Worm (Caenorhabditis elegans) whole organism, L3 larva: ENCODE measurements around the gene C34F11.1.

Experiments used
- ZK546.5 ChIP-seq: sonication (generic microtip); optimal IDR thresholded peaks from 2 replicates; lab custom pipeline; 2017; ENCODE audit warnings: missing biosample characterization, missing genetic modification characterization
- aly-2 ChIP-seq: fragments of 150-350 bp; optimal IDR thresholded peaks from 2 replicates; lab custom pipeline; 2014; ENCODE audit warnings: missing biosample characterization, missing genetic modification characterization
- ama-1 ChIP-seq: fragments of 150-350 bp; optimal IDR thresholded peaks from 2 replicates; lab custom pipeline; 2018
- ceh-16 ChIP-seq: sonication (generic microtip); optimal IDR thresholded peaks from 2 replicates; lab custom pipeline; 2017; ENCODE audit warnings: missing biosample characterization, missing genetic modification characterization
- ceh-28 ChIP-seq: fragments of 150-350 bp; optimal IDR thresholded peaks from 2 replicates; lab custom pipeline; 2014; ENCODE audit warnings: missing biosample characterization, missing genetic modification reagents, missing genetic modification characterization
- egl-5 ChIP-seq: fragments of 150-350 bp; optimal IDR thresholded peaks from 2 replicates; lab custom pipeline; 2017; ENCODE audit warnings: missing biosample characterization, missing genetic modification reagents, missing genetic modification characterization, inconsistent platforms
- elt-1 ChIP-seq: fragments of 150-350 bp; optimal IDR thresholded peaks from 2 replicates; lab custom pipeline; 2014; ENCODE audit warnings: missing biosample characterization, missing genetic modification characterization
- elt-2 ChIP-seq: sonication (generic microtip); optimal IDR thresholded peaks from 2 replicates; lab custom pipeline; 2016; ENCODE audit warnings: missing genetic modification reagents, mild to moderate bottlenecking, missing genetic modification characterization, missing compliant biosample characterization
- eor-1 ChIP-seq, 2 experiments: fragments of 150-350 bp; optimal IDR thresholded peaks; 2 replicates each; lab custom pipeline; 2014 to 2018; ENCODE audit warnings: missing biosample characterization in 2 of 2, missing genetic modification characterization in 2 of 2
- fkh-10 ChIP-seq: sonication (generic microtip); optimal IDR thresholded peaks from 2 replicates; lab custom pipeline; 2017; ENCODE audit warnings: missing biosample characterization, missing genetic modification reagents, missing genetic modification characterization
- fkh-2 ChIP-seq: fragments of 150-350 bp; optimal IDR thresholded peaks from 2 replicates; lab custom pipeline; 2014; ENCODE audit warnings: missing biosample characterization, missing genetic modification reagents, missing genetic modification characterization
- fos-1 ChIP-seq: fragments of 150-350 bp; optimal IDR thresholded peaks from 2 replicates; lab custom pipeline; 2014; ENCODE audit warnings: missing biosample characterization, missing genetic modification characterization
- hmg-11 ChIP-seq: sonication (generic microtip); optimal IDR thresholded peaks from 2 replicates; lab custom pipeline; 2016; ENCODE audit warnings: missing genetic modification characterization, missing compliant biosample characterization
- jun-1 ChIP-seq: fragments of 150-350 bp; optimal IDR thresholded peaks from 2 replicates; lab custom pipeline; 2014; ENCODE audit warnings: missing biosample characterization, missing genetic modification reagents, missing genetic modification characterization
- lin-15B ChIP-seq: fragments of 150-350 bp; optimal IDR thresholded peaks from 2 replicates; lab custom pipeline; 2014; ENCODE audit warnings: missing biosample characterization, missing genetic modification characterization
- lin-39 ChIP-seq: fragments of 150-350 bp; optimal IDR thresholded peaks from 2 replicates; lab custom pipeline; 2018; ENCODE audit warnings: missing biosample characterization, missing genetic modification reagents, missing genetic modification characterization
- mml-1 ChIP-seq: fragments of 150-350 bp; sonication (generic microtip); optimal IDR thresholded peaks from 3 replicates; lab custom pipeline; 2014; ENCODE audit warnings: missing biosample characterization, missing genetic modification characterization
- nfya-1 ChIP-seq: sonication (generic microtip); optimal IDR thresholded peaks from 2 replicates; lab custom pipeline; 2017; ENCODE audit warnings: missing genetic modification characterization, mild to moderate bottlenecking, missing compliant biosample characterization, antibody characterized with exemption, moderate library complexity; ENCODE audit not compliant: insufficient read depth
- nhr-11 ChIP-seq: fragments of 150-350 bp; optimal IDR thresholded peaks from 2 replicates; lab custom pipeline; 2014; ENCODE audit warnings: missing biosample characterization, missing genetic modification characterization
- nhr-12 ChIP-seq: fragments of 150-350 bp; optimal IDR thresholded peaks from 2 replicates; lab custom pipeline; 2014; ENCODE audit warnings: missing biosample characterization, missing genetic modification characterization
- nhr-23 ChIP-seq: fragments of 150-350 bp; optimal IDR thresholded peaks from 2 replicates; lab custom pipeline; 2014; ENCODE audit warnings: missing biosample characterization, missing genetic modification reagents, missing genetic modification characterization
- nhr-237 ChIP-seq: fragments of 150-350 bp; optimal IDR thresholded peaks from 2 replicates; lab custom pipeline; 2014; ENCODE audit warnings: missing biosample characterization, missing genetic modification characterization
- nhr-67 ChIP-seq: fragments of 150-350 bp; optimal IDR thresholded peaks from 2 replicates; lab custom pipeline; 2014; ENCODE audit warnings: missing biosample characterization, missing genetic modification characterization
- nhr-77 ChIP-seq: fragments of 150-350 bp; optimal IDR thresholded peaks from 2 replicates; lab custom pipeline; 2014; ENCODE audit warnings: missing biosample characterization, missing genetic modification characterization
- pha-4 ChIP-seq: fragments of 150-350 bp; optimal IDR thresholded peaks from 2 replicates; lab custom pipeline; 2014; ENCODE audit warnings: missing biosample characterization, missing genetic modification reagents, missing genetic modification characterization
- pqm-1 ChIP-seq: fragments of 150-350 bp; optimal IDR thresholded peaks from 2 replicates; lab custom pipeline; 2017; ENCODE audit warnings: missing biosample characterization, missing genetic modification characterization, inconsistent platforms
- skn-1 ChIP-seq: fragments of 150-350 bp; optimal IDR thresholded peaks from 2 replicates; lab custom pipeline; 2014; ENCODE audit warnings: missing biosample characterization, missing genetic modification characterization
- snpc-4 ChIP-seq: fragments of 150-350 bp; optimal IDR thresholded peaks from 2 replicates; lab custom pipeline; 2014; ENCODE audit warnings: missing biosample characterization, missing genetic modification characterization
- unc-39 ChIP-seq: sonication (generic microtip); optimal IDR thresholded peaks from 4 replicates; lab custom pipeline; 2017; ENCODE audit warnings: missing biosample characterization, missing genetic modification characterization
- unc-62 ChIP-seq: fragments of 150-350 bp; sonication (generic microtip); optimal IDR thresholded peaks from 4 replicates; lab custom pipeline; 2014; ENCODE audit warnings: missing biosample characterization, missing genetic modification reagents, missing genetic modification characterization
- ztf-11 ChIP-seq: fragments of 150-350 bp; optimal IDR thresholded peaks from 2 replicates; lab custom pipeline; 2014; ENCODE audit warnings: missing biosample characterization, missing genetic modification characterization

Gene C34F11.1

ce11 chrII:5222830-5223229 is 10.1 kb downstream of the C34F11.1 start:
- TF ChIP-seq nhr-12 (tag; lab: Kevin White, UChicago) (no peak), egl-5 (tag; lab: Kevin White, UChicago) (peak; percentile 88), nfya-1 (tag; lab: Kevin White, UChicago) (peak; percentile 36)
- TF ChIP-seq, all 47 proteins: peak for 2

- no peak for TF ChIP-seq nhr-67 (tag; lab: Kevin White, UChicago)
- TF ChIP-seq hmg-11 = peak; percentile 25
Observed at ce11 chrII:5225284-5225683, 12.5 kb downstream of the C34F11.1 start, which contains the start of gene dsh-1. dsh-1 (minus strand) TSS chrII:5225384.

- TF ChIP-seq jun-1 (tag; lab: Kevin White, UChicago) (no peak), lin-39 (tag; lab: Kevin White, UChicago) (peak; percentile 58), elt-1 (tag; lab: Kevin White, UChicago) (no peak), nfya-1 (tag; lab: Kevin White, UChicago) (peak; percentile 43), lin-15B (tag; lab: Kevin White, UChicago) (peak; percentile 59), egl-5 (tag; lab: Kevin White, UChicago) (peak; percentile 23)
Observed at ce11 chrII:5226309-5226708, 13.5 kb downstream of the C34F11.1 start.

- TF ChIP-seq egl-5 (tag; lab: Kevin White, UChicago) = no peak
- no peak for TF ChIP-seq nhr-23 (tag; lab: Kevin White, UChicago)
- TF ChIP-seq unc-39 (tag; lab: Kevin White, UChicago) = no peak
- TF ChIP-seq ztf-11 (tag; lab: Kevin White, UChicago) = no peak
- peak; percentile 11 for TF ChIP-seq jun-1 (tag; lab: Kevin White, UChicago)
- TF ChIP-seq pqm-1 (tag; lab: Kevin White, UChicago) = peak; percentile 25
- TF ChIP-seq fos-1 (tag; lab: Kevin White, UChicago) = no peak
- TF ChIP-seq skn-1 (tag; lab: Kevin White, UChicago) = no peak
- no peak for TF ChIP-seq nhr-237 (tag; lab: Kevin White, UChicago)
- peak; percentile 50 for TF ChIP-seq ceh-28 (tag; lab: Kevin White, UChicago)
- TF ChIP-seq nhr-77 = no peak
- no peak for TF ChIP-seq eor-1 (tag; optimal IDR thresholded peaks at IDR 0.05; lab: Kevin White, UChicago)
- no peak for TF ChIP-seq ZK546.5 (tag; lab: Kevin White, UChicago)
- TF ChIP-seq nfya-1 (tag; lab: Kevin White, UChicago) = peak; percentile 26
- no peak for TF ChIP-seq ama-1
- no peak for TF ChIP-seq elt-1 (tag; lab: Kevin White, UChicago)
- no peak for TF ChIP-seq snpc-4 (tag; lab: Kevin White, UChicago)
- TF ChIP-seq pha-4 (tag; lab: Kevin White, UChicago) = peak; percentile 82
- peak; percentile 91 for TF ChIP-seq elt-2 (tag; lab: Kevin White, UChicago)
- TF ChIP-seq unc-62 (GFP tag; lab: Kevin White, UChicago) = no peak
- TF ChIP-seq fkh-10 = no peak
- no peak for TF ChIP-seq nhr-11 (tag; lab: Kevin White, UChicago)
- TF ChIP-seq mml-1 = no peak
Observed at ce11 chrII:5227768-5228167, 15.0 kb downstream of the C34F11.1 start.

- TF ChIP-seq ceh-16 (tag; lab: Kevin White, UChicago) = no peak
Observed at ce11 chrII:5228662-5229061, 15.9 kb downstream of the C34F11.1 start.

- TF ChIP-seq nhr-23 (tag; lab: Kevin White, UChicago) = no peak
- TF ChIP-seq fkh-2 (tag; lab: Kevin White, UChicago) = no peak
- no peak for TF ChIP-seq lin-15B (tag; lab: Kevin White, UChicago)
- no peak for TF ChIP-seq unc-39 (tag; lab: Kevin White, UChicago)
- TF ChIP-seq aly-2 (tag; lab: Kevin White, UChicago) = no peak
- no peak for TF ChIP-seq ZK546.5 (tag; lab: Kevin White, UChicago)
- no peak for TF ChIP-seq hmg-11
Observed at ce11 chrII:5229596-5229995, 16.8 kb downstream of the C34F11.1 start, which contains the start of gene EGAP2.2. EGAP2.2 (plus strand) TSS chrII:5229896.
